Fruit fly (Drosophila melanogaster) whole organism, embryonic: ENCODE data around the gene bor.

Source experiments
- CG10543 ChIP-seq: fragments of 200-800 bp; sonication (Bioruptor generic); optimal IDR thresholded peaks from 3 replicates; lab custom pipeline; 2017; ENCODE audit warnings: missing biosample characterization, mild to moderate bottlenecking, missing genetic modification characterization, moderate library complexity
- CG11398 ChIP-seq: fragments of 200-800 bp; sonication (Bioruptor generic); optimal IDR thresholded peaks from 2 replicates; lab custom pipeline; 2016; ENCODE audit warnings: missing biosample characterization, missing genetic modification characterization
- CG11696 ChIP-seq: fragments of 200-800 bp; sonication (Bioruptor generic); IDR thresholded peaks from 2 replicates; pipeline ENCODE4 v1.3.6; 2022; ENCODE audit warnings: missing biosample characterization, missing genetic modification characterization
- CG13424 ChIP-seq: fragments of 200-800 bp; sonication (Bioruptor generic); optimal IDR thresholded peaks from 2 replicates; lab custom pipeline; 2019; ENCODE audit warnings: missing biosample characterization, mild to moderate bottlenecking, missing genetic modification characterization, moderate library complexity
- CG13894 ChIP-seq: fragments of 200-800 bp; sonication (Bioruptor generic); optimal IDR thresholded peaks from 3 replicates; lab custom pipeline; 2018; ENCODE audit warnings: missing biosample characterization, mild to moderate bottlenecking, missing genetic modification characterization, moderate library complexity
- CG14860 ChIP-seq: fragments of 200-800 bp; sonication (Bioruptor generic); IDR thresholded peaks from 3 replicates; pipeline ENCODE4 v1.3.6; 2022; ENCODE audit warnings: missing biosample characterization, missing genetic modification characterization; ENCODE audit not compliant: partially characterized antibody
- CG1602 ChIP-seq: fragments of 200-800 bp; sonication (Bioruptor generic); optimal IDR thresholded peaks from 3 replicates; lab custom pipeline; 2016; ENCODE audit warnings: missing biosample characterization, missing genetic modification characterization
- CG17186 ChIP-seq: fragments of 200-800 bp; sonication (Bioruptor generic); optimal IDR thresholded peaks from 3 replicates; lab custom pipeline; 2017; ENCODE audit warnings: missing biosample characterization, missing genetic modification reagents, missing genetic modification characterization
- CG2202 ChIP-seq: fragments of 200-800 bp; sonication (Bioruptor generic); optimal IDR thresholded peaks from 2 replicates; lab custom pipeline; 2018; ENCODE audit warnings: missing biosample characterization, mild to moderate bottlenecking, missing genetic modification characterization
- CG2712 ChIP-seq: fragments of 200-800 bp; optimal IDR thresholded peaks from 3 replicates; lab custom pipeline; 2019; ENCODE audit warnings: missing biosample characterization, mild to moderate bottlenecking, missing genetic modification characterization, moderate library complexity
- CG3995 ChIP-seq: fragments of 200-800 bp; sonication (Bioruptor generic); optimal IDR thresholded peaks from 3 replicates; lab custom pipeline; 2016; ENCODE audit warnings: missing biosample characterization, missing genetic modification characterization
- CG5180 ChIP-seq: fragments of 200-800 bp; sonication (Bioruptor generic); optimal IDR thresholded peaks from 3 replicates; lab custom pipeline; 2017; ENCODE audit warnings: missing biosample characterization, missing genetic modification characterization, mild to moderate bottlenecking, moderate library complexity, missing genetic modification reagents
- CG5953 ChIP-seq: fragments of 200-800 bp; sonication (Bioruptor generic); IDR thresholded peaks from 2 replicates; pipeline ENCODE4 v1.3.6; 2022; ENCODE audit warnings: missing biosample characterization, missing genetic modification characterization
- CG7786 ChIP-seq: fragments of 200-800 bp; sonication (Bioruptor generic); optimal IDR thresholded peaks from 2 replicates; lab custom pipeline; 2016; ENCODE audit warnings: missing biosample characterization, missing genetic modification characterization
- CG9932 ChIP-seq: fragments of 200-800 bp; sonication (Bioruptor generic); IDR thresholded peaks from 2 replicates; pipeline ENCODE4 v1.3.6; 2022; ENCODE audit warnings: missing biosample characterization, missing genetic modification characterization
- CHES-1-like ChIP-seq: fragments of 200-800 bp; sonication (Bioruptor generic); optimal IDR thresholded peaks from 2 replicates; lab custom pipeline; 2016; ENCODE audit warnings: missing biosample characterization, missing genetic modification characterization
- Dad ChIP-seq: fragments of 200-800 bp; sonication (Bioruptor generic); optimal IDR thresholded peaks from 3 replicates; lab custom pipeline; 2016; ENCODE audit warnings: missing biosample characterization, missing genetic modification characterization
- Deaf1 ChIP-seq: fragments of 200-800 bp; optimal IDR thresholded peaks from 3 replicates; lab custom pipeline; 2019; ENCODE audit warnings: missing biosample characterization, mild to moderate bottlenecking, missing genetic modification characterization, moderate library complexity
- Doc2 ChIP-seq: fragments of 200-800 bp; sonication (Bioruptor generic); IDR thresholded peaks from 2 replicates; pipeline ENCODE4 v1.3.6; 2022; ENCODE audit warnings: missing biosample characterization, missing genetic modification characterization
- Elba2 ChIP-seq: fragments of 200-800 bp; sonication (Bioruptor generic); optimal IDR thresholded peaks from 3 replicates; lab custom pipeline; 2016; ENCODE audit warnings: missing biosample characterization, missing genetic modification characterization
- HLH54F ChIP-seq: fragments of 200-800 bp; sonication (Bioruptor generic); optimal IDR thresholded peaks from 3 replicates; lab custom pipeline; 2016; ENCODE audit warnings: missing biosample characterization, missing genetic modification characterization
- Hey ChIP-seq: fragments of 200-800 bp; sonication (Bioruptor generic); optimal IDR thresholded peaks from 3 replicates; lab custom pipeline; 2018; ENCODE audit warnings: missing biosample characterization, mild to moderate bottlenecking, missing genetic modification characterization
- Jarid2 ChIP-seq: fragments of 200-800 bp; sonication (Bioruptor generic); optimal IDR thresholded peaks from 3 replicates; lab custom pipeline; 2017; ENCODE audit warnings: mild to moderate bottlenecking, missing biosample characterization, missing genetic modification reagents, missing genetic modification characterization
- MESR4 ChIP-seq: fragments of 200-800 bp; sonication (Bioruptor generic); optimal IDR thresholded peaks from 2 replicates; lab custom pipeline; 2018; ENCODE audit warnings: missing biosample characterization, mild to moderate bottlenecking, missing genetic modification characterization, moderate library complexity
- NFAT ChIP-seq: fragments of 200-800 bp; sonication (Bioruptor generic); IDR thresholded peaks from 2 replicates; pipeline ENCODE4 v1.3.6; 2022; ENCODE audit warnings: missing biosample characterization, missing genetic modification characterization
- Optix ChIP-seq: fragments of 200-800 bp; sonication (Bioruptor generic); IDR thresholded peaks from 3 replicates; pipeline ENCODE4 v1.3.6; 2022; ENCODE audit warnings: missing biosample characterization, missing genetic modification characterization
- Side ChIP-seq: fragments of 200-800 bp; sonication (Bioruptor generic); optimal IDR thresholded peaks from 2 replicates; lab custom pipeline; 2016; ENCODE audit warnings: missing biosample characterization, missing genetic modification characterization
- Sin3A ChIP-seq: fragments of >200 bp; optimal IDR thresholded peaks from 2 replicates; lab custom pipeline; 2018
- Sry-β ChIP-seq: fragments of 200-800 bp; sonication (Bioruptor generic); optimal IDR thresholded peaks from 2 replicates; lab custom pipeline; 2018; ENCODE audit warnings: missing biosample characterization, mild to moderate bottlenecking, missing genetic modification characterization, moderate library complexity
- ase ChIP-seq: fragments of 200-800 bp; sonication (Bioruptor generic); IDR thresholded peaks from 3 replicates; pipeline ENCODE4 v1.3.6; 2022; ENCODE audit warnings: missing biosample characterization, missing genetic modification characterization
- ash1 ChIP-seq: fragments of 200-800 bp; sonication (Bioruptor generic); optimal IDR thresholded peaks from 2 replicates; lab custom pipeline; 2018; ENCODE audit warnings: missing biosample characterization, mild to moderate bottlenecking, missing genetic modification characterization
- bigmax ChIP-seq: fragments of 200-800 bp; sonication (Bioruptor generic); optimal IDR thresholded peaks from 2 replicates; lab custom pipeline; 2018; ENCODE audit warnings: missing biosample characterization, mild to moderate bottlenecking, missing genetic modification characterization
- cato ChIP-seq: fragments of 200-800 bp; sonication (Bioruptor generic); optimal IDR thresholded peaks from 2 replicates; lab custom pipeline; 2016; ENCODE audit warnings: missing biosample characterization, missing genetic modification characterization, borderline replicate concordance
- cg ChIP-seq: fragments of 200-800 bp; sonication (Bioruptor generic); optimal IDR thresholded peaks from 3 replicates; lab custom pipeline; 2019; ENCODE audit warnings: missing biosample characterization, mild to moderate bottlenecking, missing genetic modification characterization, moderate library complexity
- chinmo ChIP-seq: fragments of 200-800 bp; sonication (Bioruptor generic); IDR thresholded peaks from 4 replicates; pipeline ENCODE4 v1.3.6; 2022; ENCODE audit warnings: missing biosample characterization, missing genetic modification characterization; ENCODE audit not compliant: partially characterized antibody
- emc ChIP-seq: fragments of 200-800 bp; sonication (Bioruptor generic); optimal IDR thresholded peaks from 2 replicates; lab custom pipeline; 2016; ENCODE audit warnings: missing biosample characterization, missing genetic modification characterization
- eve ChIP-seq, 2 experiments: fragments of >200 bp; optimal IDR thresholded peaks; 2 replicates each; lab custom pipeline; 2017; ENCODE audit warnings: missing biosample characterization in 2 of 2, missing genetic modification characterization in 2 of 2
- fd64A ChIP-seq: fragments of 200-800 bp; sonication (Bioruptor generic); optimal IDR thresholded peaks from 3 replicates; lab custom pipeline; 2018; ENCODE audit warnings: missing biosample characterization, mild to moderate bottlenecking, missing genetic modification characterization
- hth ChIP-seq: fragments of >200 bp; optimal IDR thresholded peaks from 2 replicates; lab custom pipeline; 2017; ENCODE audit warnings: inconsistent platforms
- knrl ChIP-seq: fragments of 200-800 bp; sonication (Bioruptor generic); IDR thresholded peaks from 3 replicates; pipeline ENCODE4 v1.3.6; 2022; ENCODE audit warnings: missing biosample characterization, missing genetic modification characterization; ENCODE audit not compliant: partially characterized antibody
- lab ChIP-seq: fragments of 200-800 bp; sonication (Bioruptor generic); optimal IDR thresholded peaks from 3 replicates; lab custom pipeline; 2017; ENCODE audit warnings: missing biosample characterization, missing genetic modification characterization, mild to moderate bottlenecking, moderate library complexity, missing genetic modification reagents
- lilli ChIP-seq: fragments of 200-800 bp; sonication (Bioruptor generic); optimal IDR thresholded peaks from 3 replicates; lab custom pipeline; 2016; ENCODE audit warnings: missing biosample characterization, missing genetic modification characterization
- lola ChIP-seq, 3 experiments: fragments of >200 bp in 2 of 3; fragments of 200-800 bp in 1 of 3; sonication (Bioruptor generic) in 1 of 3; optimal IDR thresholded peaks; 2 replicates each; lab custom pipeline; 2017 to 2019; ENCODE audit warnings: missing biosample characterization in 3 of 3, missing genetic modification characterization in 3 of 3, mild to moderate bottlenecking in 1 of 3, moderate library complexity in 1 of 3
- nau ChIP-seq: fragments of 200-800 bp; sonication (Bioruptor generic); optimal IDR thresholded peaks from 3 replicates; lab custom pipeline; 2017; ENCODE audit warnings: missing biosample characterization, mild to moderate bottlenecking, missing genetic modification characterization, missing genetic modification reagents
- nerfin-2 ChIP-seq: fragments of 200-800 bp; sonication (Bioruptor generic); IDR thresholded peaks from 2 replicates; pipeline ENCODE4 v1.3.6; 2022; ENCODE audit warnings: missing biosample characterization, missing genetic modification characterization; ENCODE audit not compliant: partially characterized antibody
- oc ChIP-seq: fragments of 200-800 bp; sonication (Bioruptor generic); optimal IDR thresholded peaks from 2 replicates; lab custom pipeline; 2018; ENCODE audit warnings: missing biosample characterization, mild to moderate bottlenecking, missing genetic modification characterization, moderate library complexity
- pfk ChIP-seq: fragments of 200-800 bp; sonication (Bioruptor generic); optimal IDR thresholded peaks from 2 replicates; lab custom pipeline; 2018; ENCODE audit warnings: missing biosample characterization, mild to moderate bottlenecking, missing genetic modification characterization, moderate library complexity
- pros ChIP-seq: fragments of 200-800 bp; sonication (Bioruptor generic); optimal IDR thresholded peaks from 3 replicates; lab custom pipeline; 2019; ENCODE audit warnings: missing biosample characterization, mild to moderate bottlenecking, missing genetic modification characterization, moderate library complexity
- run ChIP-seq: fragments of 200-800 bp; sonication (Bioruptor generic); optimal IDR thresholded peaks from 3 replicates; lab custom pipeline; 2018; ENCODE audit warnings: missing biosample characterization, mild to moderate bottlenecking, missing genetic modification characterization
- schlank ChIP-seq: fragments of 200-800 bp; sonication (Bioruptor generic); optimal IDR thresholded peaks from 2 replicates; lab custom pipeline; 2018; ENCODE audit warnings: missing biosample characterization, mild to moderate bottlenecking, missing genetic modification characterization
- sna ChIP-seq: fragments of 200-800 bp; sonication (Bioruptor generic); IDR thresholded peaks from 2 replicates; pipeline ENCODE4 v1.3.6; 2022; ENCODE audit warnings: missing biosample characterization, missing genetic modification characterization; ENCODE audit not compliant: partially characterized antibody
- toy ChIP-seq: fragments of 200-800 bp; sonication (Bioruptor generic); IDR thresholded peaks from 2 replicates; pipeline ENCODE4 v1.3.6; 2022; ENCODE audit warnings: missing biosample characterization, missing genetic modification characterization
- wor ChIP-seq: fragments of 200-800 bp; sonication (Bioruptor generic); IDR thresholded peaks from 2 replicates; pipeline ENCODE4 v1.3.6; 2022; ENCODE audit warnings: missing biosample characterization, missing genetic modification characterization

Gene bor

DNA sequence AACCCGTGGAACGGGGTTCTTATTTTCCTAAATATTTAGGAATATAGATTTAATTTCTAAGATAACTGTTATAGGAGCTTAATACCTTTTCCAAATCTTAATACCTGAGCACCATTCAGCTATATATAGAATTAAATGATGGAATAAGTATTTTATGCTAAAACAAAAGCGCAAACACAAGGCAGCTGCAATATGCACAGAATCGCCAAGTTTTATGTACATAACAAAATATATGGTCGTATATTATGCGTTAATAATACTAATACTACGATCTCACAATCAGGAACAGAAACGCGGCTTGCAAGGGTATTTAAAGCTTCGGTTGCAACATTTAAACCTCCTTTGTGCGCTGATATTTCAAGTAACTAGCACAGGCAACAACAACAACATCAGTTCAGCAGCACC, 29.2 kb downstream of the bor start (continued):
- no peak for TF ChIP-seq ash1 (GFP tag; lab: Kevin White, UChicago)
- TF ChIP-seq CG3995 (GFP tag; lab: Kevin White, UChicago), result no peak
- no peak for TF ChIP-seq run (tag; lab: Kevin White, UChicago)
- no peak for TF ChIP-seq Optix (GFP tag; lab: Robert Waterston, UW)
- TF ChIP-seq CG5180 (GFP tag; lab: Kevin White, UChicago), result no peak
- no peak for TF ChIP-seq NFAT (GFP tag; lab: Robert Waterston, UW)
- no peak for TF ChIP-seq MESR4 (GFP tag; lab: Kevin White, UChicago)
- TF ChIP-seq CG14860, result no peak
- no peak for TF ChIP-seq hth (lab: Kevin White, UChicago)
- no peak for TF ChIP-seq emc (GFP tag; lab: Kevin White, UChicago)
- no peak for TF ChIP-seq toy
- no peak for TF ChIP-seq sna (GFP tag; lab: Robert Waterston, UW)
- no peak for TF ChIP-seq cato (GFP tag; lab: Kevin White, UChicago)
- TF ChIP-seq knrl (GFP tag; lab: Robert Waterston, UW), result no peak
- no peak for TF ChIP-seq lab (GFP tag; lab: Kevin White, UChicago)
- peak; percentile 19 for TF ChIP-seq lilli (GFP tag; lab: Kevin White, UChicago)
- TF ChIP-seq eve (GFP tag; optimal IDR thresholded peaks at IDR 0.05; lab: Kevin White, UChicago), result no peak
- no peak for TF ChIP-seq Side (GFP tag; lab: Kevin White, UChicago)
- TF ChIP-seq chinmo (GFP tag; lab: Robert Waterston, UW), result no peak
- no peak for TF ChIP-seq Elba2 (GFP tag; lab: Kevin White, UChicago)
- no peak for TF ChIP-seq HLH54F
- TF ChIP-seq CG2712, result peak; percentile 63
- no peak for TF ChIP-seq nau (GFP tag; lab: Kevin White, UChicago)
- no peak for TF ChIP-seq fd64A (GFP tag; lab: Kevin White, UChicago)
- TF ChIP-seq Hey (tag; lab: Kevin White, UChicago), result no peak
- TF ChIP-seq CG11398, result no peak
- TF ChIP-seq CG5953 (GFP tag; lab: Robert Waterston, UW), result no peak
- no peak for TF ChIP-seq Sin3A (lab: Kevin White, UChicago)
- no peak for TF ChIP-seq ase (GFP tag; lab: Robert Waterston, UW)
- no peak for TF ChIP-seq Doc2
- peak; percentile 45 for TF ChIP-seq CG1602 (GFP tag; lab: Kevin White, UChicago)
- TF ChIP-seq Sry-β, result no peak
- no peak for TF ChIP-seq CG17186 (GFP tag; lab: Kevin White, UChicago)
- TF ChIP-seq wor (GFP tag; lab: Robert Waterston, UW), result no peak
- TF ChIP-seq CG13424 (tag; lab: Kevin White, UChicago), result peak; percentile 53
- no peak for TF ChIP-seq bigmax
- TF ChIP-seq CG9932 (GFP tag; lab: Robert Waterston, UW), result no peak
- no peak for TF ChIP-seq CG7786
- no peak for TF ChIP-seq Dad (GFP tag; lab: Kevin White, UChicago)
- TF ChIP-seq lola (GFP tag; optimal IDR thresholded peaks at IDR 0.05; lab: Kevin White, UChicago), result peak in 1 of 3 experiments; percentile 52

DNA sequence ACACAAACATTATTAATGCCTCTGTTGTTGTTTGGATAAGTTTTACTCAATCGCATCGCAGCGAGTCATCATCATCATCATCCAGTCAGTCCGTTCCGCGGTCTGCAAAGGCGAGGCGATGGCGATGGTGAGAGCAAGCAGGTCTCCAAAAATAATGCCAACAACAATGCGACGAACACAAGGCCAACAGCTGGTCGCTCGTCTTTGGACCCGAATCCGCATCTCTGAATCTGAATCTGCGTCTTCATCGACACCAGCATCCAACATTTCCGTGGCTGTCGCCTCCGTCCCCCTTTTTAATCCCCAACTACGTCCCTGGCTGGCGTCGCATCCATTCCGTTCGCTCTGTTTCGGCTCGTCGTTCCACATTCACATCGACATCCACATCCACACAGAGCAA, 29.6 kb downstream of the bor start:
- peak; percentile 35 for TF ChIP-seq Jarid2 (GFP tag; lab: Kevin White, UChicago)
- peak; percentile 39 for TF ChIP-seq CG13894 (tag; lab: Kevin White, UChicago)
- peak; percentile 17 for TF ChIP-seq pros (GFP tag; lab: Kevin White, UChicago)
- peak; percentile 24 for TF ChIP-seq nau (GFP tag; lab: Kevin White, UChicago)
- TF ChIP-seq CHES-1-like, result peak; percentile 30
- peak; percentile 51 for TF ChIP-seq CG10543
- no peak for TF ChIP-seq CG11696
- TF ChIP-seq nerfin-2 (GFP tag; lab: Robert Waterston, UW), result no peak
- TF ChIP-seq CG2202 (tag; lab: Kevin White, UChicago), result no peak
- peak; percentile 36 for TF ChIP-seq schlank (tag; lab: Kevin White, UChicago)
- TF ChIP-seq pfk, result peak; percentile 49
- peak; percentile 4 for TF ChIP-seq oc (tag; lab: Kevin White, UChicago)
- peak; percentile 16 for TF ChIP-seq cg (GFP tag; lab: Kevin White, UChicago)
- peak; percentile 74 for TF ChIP-seq Deaf1 (tag; lab: Kevin White, UChicago)
